Worm (Caenorhabditis elegans): ENCODE measurements around the gene F54D12.8.

F54D12.8 gene

ce11 chrII:1437449-1438335 is 39.9 kb upstream of the F54D12.8 start, which contains the start of gene nol-6 (continued):
- TF ChIP-seq ctbp-1 (GFP tag; IDR thresholded peaks at IDR 0.05) (no peak), jun-1 (tag; optimal IDR thresholded peaks at IDR 0.05) (no peak), gei-8 (GFP tag; optimal IDR thresholded peaks at IDR 0.05) (no peak), ztf-11 (tag; optimal IDR thresholded peaks at IDR 0.05) (no peak), mxl-2 (GFP tag; conservative IDR thresholded peaks at IDR 0.05) (no peak), sdz-12 (GFP tag; optimal IDR thresholded peaks at IDR 0.05) (no peak), egl-27 (tag; optimal IDR thresholded peaks at IDR 0.05) (no peak), nhr-28 (tag; optimal IDR thresholded peaks at IDR 0.05) (peak; percentile 38), dmd-9 (GFP tag; IDR thresholded peaks at IDR 0.05) (no peak), nhr-11 (tag; optimal IDR thresholded peaks at IDR 0.05) (no peak), ZK337.2 (GFP tag; IDR thresholded peaks at IDR 0.05) (no peak), nhr-76 (tag; optimal IDR thresholded peaks at IDR 0.05) (no peak), nhr-25 (tag; optimal IDR thresholded peaks at IDR 0.05; ENCODE audit: borderline replicate concordance, insufficient read depth) (no peak), daf-12 (tag; optimal IDR thresholded peaks at IDR 0.05) (no peak), ceh-28 (tag; optimal IDR thresholded peaks at IDR 0.05) (no peak)

ce11 chrII:1436715-1437114 is 38.9 kb upstream of the F54D12.8 start:
- TF ChIP-seq ama-1 (optimal IDR thresholded peaks at IDR 0.05) (no peak), madf-9 (GFP tag; conservative IDR thresholded peaks at IDR 0.05) (no peak), unc-130 (GFP tag; optimal IDR thresholded peaks at IDR 0.05) (no peak), aha-1 (tag) (peak; percentile 96), lin-15B (tag; optimal IDR thresholded peaks at IDR 0.05) (no peak), F44E2.7 (GFP tag; IDR thresholded peaks at IDR 0.05) (no peak), duxl-1 (tag; optimal IDR thresholded peaks at IDR 0.05; ENCODE audit: poor library complexity) (no peak)

- no peak for TF ChIP-seq nhr-42 (GFP tag; IDR thresholded peaks at IDR 0.05)
- TF ChIP-seq tra-1 (GFP tag; IDR thresholded peaks at IDR 0.05): no peak
- TF ChIP-seq hlh-30 (tag; optimal IDR thresholded peaks at IDR 0.05; ENCODE audit: insufficient read depth): no peak
- no peak for TF ChIP-seq nhr-111 (GFP tag; optimal IDR thresholded peaks at IDR 0.05)
- no peak for TF ChIP-seq lin-29 (GFP tag; IDR thresholded peaks at IDR 0.05)
- TF ChIP-seq nhr-77 (tag; optimal IDR thresholded peaks at IDR 0.05): no peak
- TF ChIP-seq lir-3 (tag; optimal IDR thresholded peaks at IDR 0.05): no peak
- no peak for TF ChIP-seq nhr-6 (tag; optimal IDR thresholded peaks at IDR 0.05)
- no peak for TF ChIP-seq T26A8.4 (GFP tag; IDR thresholded peaks at IDR 0.05)
- TF ChIP-seq F26F4.8 (GFP tag; conservative IDR thresholded peaks at IDR 0.05): no peak
- TF ChIP-seq nhr-76 (tag; optimal IDR thresholded peaks at IDR 0.05): no peak
- no peak for TF ChIP-seq vab-7 (GFP tag; IDR thresholded peaks at IDR 0.05)
Observed at ce11 chrII:1423660-1424059, 25.8 kb upstream of the F54D12.8 start, which contains the start of gene Y51H7C.10. Gene Y51H7C.10 (minus strand): TSS chrII:1423760.

ce11 chrII:1420806-1421463 is 23.1 kb upstream of the F54D12.8 start:
- TF ChIP-seq lim-7 (GFP tag; IDR thresholded peaks at IDR 0.05) (no peak), arid-1 (GFP tag; conservative IDR thresholded peaks at IDR 0.05) (no peak), unc-39 (tag; optimal IDR thresholded peaks at IDR 0.05) (no peak), nhr-42 (GFP tag; IDR thresholded peaks at IDR 0.05) (no peak), pha-4 (GFP tag; IDR thresholded peaks at IDR 0.05) (no peak), pha-4 (tag; optimal IDR thresholded peaks at IDR 0.05) (no peak), dmd-8 (GFP tag; IDR thresholded peaks at IDR 0.05) (no peak), aha-1 (tag) (peak; percentile 94), ztf-7 (tag; optimal IDR thresholded peaks at IDR 0.05) (no peak), nhr-11 (tag; optimal IDR thresholded peaks at IDR 0.05) (no peak), unc-62 (GFP tag; optimal IDR thresholded peaks at IDR 0.05 in 1 of 2) (peak in 1 of 2 experiments; percentile 90), unc-62 (tag; optimal IDR thresholded peaks at IDR 0.05) (no peak), egl-27 (tag; optimal IDR thresholded peaks at IDR 0.05) (no peak), dmd-9 (GFP tag; IDR thresholded peaks at IDR 0.05) (no peak), ama-1 (optimal IDR thresholded peaks at IDR 0.05) (no peak), T20F7.1 (GFP tag; optimal IDR thresholded peaks at IDR 0.05) (no peak)

Data from whole organism, L4 larva.